Fruit fly (Drosophila melanogaster): ENCODE measurements around the gene sty.
A peak's percentile ranks its signal among the peaks of the same experiment; 100 is the strongest.

Gene sty

DNA sequence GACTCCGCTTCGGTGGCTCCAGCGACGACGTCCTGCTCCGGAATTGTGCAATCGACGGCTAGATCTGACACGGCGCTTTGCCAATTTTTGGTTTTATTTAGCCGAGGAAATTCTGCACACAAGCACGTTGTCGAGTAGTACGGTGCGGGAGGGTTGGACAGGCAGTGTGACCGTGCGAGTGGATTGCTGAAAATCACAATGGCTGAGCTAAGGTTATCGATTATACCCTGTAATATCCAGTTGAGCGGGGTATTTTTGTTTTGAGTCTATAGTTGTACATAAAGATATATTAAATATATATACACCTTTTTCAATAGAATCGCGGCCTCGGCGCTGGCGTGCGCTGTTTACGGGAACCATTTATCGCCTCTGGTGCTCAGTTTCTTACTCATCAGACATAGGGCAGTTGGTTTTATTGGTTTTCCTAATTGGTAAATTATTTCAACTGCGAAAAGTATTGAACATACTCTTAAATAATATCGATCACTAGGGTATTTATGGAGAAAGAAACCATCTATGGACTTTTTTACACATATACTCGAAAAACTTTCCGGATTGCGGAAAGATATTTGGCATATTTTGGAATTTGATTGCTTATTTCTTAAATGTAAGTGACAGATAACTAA, 35.8 kb upstream of the sty start, which contains the start of gene eIF5B (continued):
- peak; percentile 45 for TF ChIP-seq org-1 (GFP tag; optimal IDR thresholded peaks at IDR 0.05)
- TF ChIP-seq pho (GFP tag; optimal IDR thresholded peaks at IDR 0.05): peak; percentile 8
- TF ChIP-seq Ets65A (GFP tag): peak; percentile 92
- TF ChIP-seq vfl (GFP tag; optimal IDR thresholded peaks at IDR 0.05): peak; percentile 50
- TF ChIP-seq sr (GFP tag; IDR thresholded peaks at IDR 0.05): 0 out of 3 replicates have a peak, but pooled peaks have one; percentile 31
- TF ChIP-seq CG6683 (GFP tag; optimal IDR thresholded peaks at IDR 0.05): peak; percentile 18
- TF ChIP-seq gro (GFP tag; optimal IDR thresholded peaks at IDR 0.05): peak; percentile 28
- TF ChIP-seq CG11456 (GFP tag; IDR thresholded peaks at IDR 0.05): peak; percentile 89
- no peak for TF ChIP-seq luna (GFP tag; optimal IDR thresholded peaks at IDR 0.05)
- TF ChIP-seq CrebB (tag; optimal IDR thresholded peaks at IDR 0.05): peak; percentile 28
- TF ChIP-seq CG32532 (GFP tag; IDR thresholded peaks at IDR 0.05): peak; percentile 88
- TF ChIP-seq ap (GFP tag; IDR thresholded peaks at IDR 0.05): peak; percentile 83
- TF ChIP-seq Eip74EF (GFP tag; optimal IDR thresholded peaks at IDR 0.05): peak in 1 of 2 experiments; percentile 31
- TF ChIP-seq CG10267 (tag; optimal IDR thresholded peaks at IDR 0.05): peak; percentile 50
- no peak for TF ChIP-seq yki (optimal IDR thresholded peaks at IDR 0.05)
- no peak for TF ChIP-seq pros (GFP tag; optimal IDR thresholded peaks at IDR 0.05)
- peak; percentile 6 for TF ChIP-seq scrt (GFP tag; optimal IDR thresholded peaks at IDR 0.05)
- peak; percentile 50 for TF ChIP-seq Sox100B (GFP tag; optimal IDR thresholded peaks at IDR 0.05)
- peak; percentile 84 for TF ChIP-seq CG13424 (tag; optimal IDR thresholded peaks at IDR 0.05)
- no peak for TF ChIP-seq CG16813 (GFP tag; IDR thresholded peaks at IDR 0.05; ENCODE audit: partially characterized antibody)
- peak; percentile 66 for TF ChIP-seq CG4707 (GFP tag; optimal IDR thresholded peaks at IDR 0.05)
- peak; percentile 70 for TF ChIP-seq CG11560 (tag; IDR thresholded peaks at IDR 0.05)
- no peak for TF ChIP-seq cad (GFP tag; optimal IDR thresholded peaks at IDR 0.05)
- peak; percentile 59 for TF ChIP-seq Antp (GFP tag; optimal IDR thresholded peaks at IDR 0.05)
- no peak for TF ChIP-seq z (GFP tag; IDR thresholded peaks at IDR 0.05)
- TF ChIP-seq Sry-β (GFP tag; optimal IDR thresholded peaks at IDR 0.05): peak; percentile 1
- peak; percentile 84 for TF ChIP-seq ase (GFP tag; IDR thresholded peaks at IDR 0.05)
- TF ChIP-seq CG15696 (tag; optimal IDR thresholded peaks at IDR 0.05): peak; percentile 56
- no peak for TF ChIP-seq inv (GFP tag; IDR thresholded peaks at IDR 0.05; ENCODE audit: partially characterized antibody)
- TF ChIP-seq CG3163 (GFP tag; optimal IDR thresholded peaks at IDR 0.05): no peak
- peak; percentile 63; the same call in 1 of the 2 replicates for TF ChIP-seq aop (GFP tag; IDR thresholded peaks at IDR 0.05)
- TF ChIP-seq Scr (GFP tag; IDR thresholded peaks at IDR 0.05; ENCODE audit: partially characterized antibody): 0 out of 2 replicates have a peak, but pooled peaks have one; percentile 29
- TF ChIP-seq gcm2 (GFP tag; optimal IDR thresholded peaks at IDR 0.05): peak; percentile 47
- no peak for TF ChIP-seq cg (GFP tag; optimal IDR thresholded peaks at IDR 0.05)
- peak; percentile 82 for TF ChIP-seq CG11247 (GFP tag; IDR thresholded peaks at IDR 0.05)
- peak; percentile 48 for TF ChIP-seq CG7786 (GFP tag; optimal IDR thresholded peaks at IDR 0.05)
- TF ChIP-seq p53 (GFP tag; optimal IDR thresholded peaks at IDR 0.05): no peak
- TF ChIP-seq Neu2 (GFP tag; optimal IDR thresholded peaks at IDR 0.05; ENCODE audit: borderline replicate concordance): no peak
- peak; percentile 44 for TF ChIP-seq CG18764 (GFP tag; optimal IDR thresholded peaks at IDR 0.05)
- peak; percentile 32 for TF ChIP-seq cwo (GFP tag; optimal IDR thresholded peaks at IDR 0.05)
- peak; percentile 8 for TF ChIP-seq bigmax (GFP tag; optimal IDR thresholded peaks at IDR 0.05)
- peak; percentile 57 for TF ChIP-seq Dip3 (GFP tag; optimal IDR thresholded peaks at IDR 0.05)
- peak; percentile 33 for TF ChIP-seq CG13123 (GFP tag; optimal IDR thresholded peaks at IDR 0.05)
- TF ChIP-seq wdn (GFP tag; IDR thresholded peaks at IDR 0.05): peak; percentile 79
- peak; percentile 82 for TF ChIP-seq CG32767 (GFP tag; IDR thresholded peaks at IDR 0.05)
- TF ChIP-seq CG10654 (GFP tag; optimal IDR thresholded peaks at IDR 0.05): peak; percentile 22
- TF ChIP-seq zf30C (GFP tag; optimal IDR thresholded peaks at IDR 0.05): no peak
- TF ChIP-seq nerfin-2 (GFP tag; IDR thresholded peaks at IDR 0.05; ENCODE audit: partially characterized antibody): no peak
- peak; percentile 90 for TF ChIP-seq otp (GFP tag; IDR thresholded peaks at IDR 0.05)
- TF ChIP-seq sima (GFP tag; optimal IDR thresholded peaks at IDR 0.05): no peak
